Fruit fly (Drosophila melanogaster) whole organism: Measurements from ENCODE around the gene Best3.

Source experiments
- EcR ChIP-seq, 2 experiments: fragments of >200 bp; optimal IDR thresholded peaks; 2 replicates each; lab custom pipeline; 2017; ENCODE audit warnings: missing biosample characterization in 2 of 2, missing genetic modification characterization in 2 of 2, missing genetic modification reagents in 2 of 2
- psq ChIP-seq: fragments of >200 bp; optimal IDR thresholded peaks from 2 replicates; lab custom pipeline; 2017

DNA sequence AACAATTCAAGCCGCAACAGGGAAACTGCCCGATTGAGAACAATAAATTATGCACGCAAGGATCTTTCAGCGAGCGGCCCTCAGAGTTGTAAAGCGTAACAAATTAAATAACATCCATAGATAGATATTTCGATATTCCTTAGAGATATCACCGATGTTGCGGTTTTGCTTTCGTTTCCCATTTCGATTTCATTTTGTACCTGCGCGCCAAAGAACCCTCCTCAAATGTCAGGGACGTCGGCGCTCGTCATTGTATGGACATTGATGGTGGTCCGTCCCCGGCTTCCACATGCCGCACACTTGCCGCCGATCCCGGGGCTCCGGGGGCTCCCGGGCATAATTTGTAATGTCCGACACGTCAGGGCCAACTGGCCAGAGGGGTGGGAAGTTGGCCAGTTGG is 49.5 kb upstream of the Best3 start:
- TF ChIP-seq psq (lab: Kevin White, UChicago) (no peak), EcR (GFP tag; optimal IDR thresholded peaks at IDR 0.05; lab: Kevin White, UChicago) (no peak)
